Worm (Caenorhabditis elegans): ENCODE measurements around the gene F45H10.2.

F45H10.2 gene

DNA sequence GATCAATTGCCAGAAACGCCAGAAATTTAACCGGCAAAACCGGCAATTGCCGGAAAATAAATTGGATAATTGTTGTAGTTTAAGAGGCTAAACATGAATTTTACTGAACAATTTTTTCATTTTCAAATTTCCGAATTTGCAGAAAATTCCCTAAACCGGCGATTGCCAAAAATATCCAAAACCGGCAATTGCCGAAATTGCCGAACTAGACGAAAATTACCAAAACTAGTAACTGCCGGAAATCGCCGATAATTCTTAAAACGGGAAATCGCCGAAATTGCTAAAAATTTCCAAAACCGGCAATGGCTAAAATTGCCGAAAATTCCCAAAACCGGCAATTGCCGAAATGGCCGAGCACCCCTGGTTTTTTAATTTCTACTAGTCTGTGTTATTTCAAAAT lies 13.4 kb downstream of the F45H10.2 start:
- TF ChIP-seq egl-27 (tag; optimal IDR thresholded peaks at IDR 0.05) = no peak

DNA sequence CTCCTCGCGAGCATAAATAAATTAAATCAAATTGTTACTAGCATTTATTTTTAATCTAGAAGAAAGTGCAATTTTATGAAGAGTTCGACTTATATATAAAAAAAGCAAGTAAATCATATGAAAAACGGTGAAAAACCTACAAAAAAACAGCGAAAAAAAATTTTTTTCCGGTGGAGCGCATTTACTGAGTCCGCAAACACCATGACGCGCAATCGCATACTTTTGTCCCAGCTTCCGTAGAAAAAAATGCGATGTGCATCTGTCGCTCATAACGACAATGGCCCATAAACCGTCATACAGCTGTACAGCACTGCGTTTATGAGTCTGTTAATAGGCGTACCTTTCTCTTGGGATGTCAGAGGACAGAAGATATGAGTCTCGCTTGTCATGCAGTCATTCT lies 15.6 kb downstream of the F45H10.2 start:
- TF ChIP-seq egl-27 (tag; optimal IDR thresholded peaks at IDR 0.05) (no peak), nhr-77 (tag; optimal IDR thresholded peaks at IDR 0.05) (no peak), unc-62 (GFP tag; optimal IDR thresholded peaks at IDR 0.05) (no peak), mab-5 (tag; optimal IDR thresholded peaks at IDR 0.05) (no peak), lsy-2 (tag; optimal IDR thresholded peaks at IDR 0.05) (peak; percentile 46 to 71), peb-1 (tag; optimal IDR thresholded peaks at IDR 0.05) (no peak), nhr-21 (tag; optimal IDR thresholded peaks at IDR 0.05) (peak; percentile 2), lin-11 (tag; optimal IDR thresholded peaks at IDR 0.05) (no peak), mdl-1 (tag; optimal IDR thresholded peaks at IDR 0.05) (no peak), nhr-12 (tag; optimal IDR thresholded peaks at IDR 0.05) (no peak), nhr-129 (tag; optimal IDR thresholded peaks at IDR 0.05) (peak; percentile 24), snpc-4 (tag; optimal IDR thresholded peaks at IDR 0.05) (no peak), ztf-4 (tag; optimal IDR thresholded peaks at IDR 0.05) (no peak), ama-1 (optimal IDR thresholded peaks at IDR 0.05) (peak; percentile 5), dmd-4 (tag; optimal IDR thresholded peaks at IDR 0.05) (no peak), nhr-237 (tag; optimal IDR thresholded peaks at IDR 0.05) (no peak), ztf-11 (tag; optimal IDR thresholded peaks at IDR 0.05) (no peak), elt-3 (tag; optimal IDR thresholded peaks at IDR 0.05) (no peak), unc-39 (tag; optimal IDR thresholded peaks at IDR 0.05) (no peak), blmp-1 (tag; optimal IDR thresholded peaks at IDR 0.05; ENCODE audit: insufficient read depth) (no peak), crh-2 (tag; optimal IDR thresholded peaks at IDR 0.05) (peak; percentile 48), ZK546.5 (tag; optimal IDR thresholded peaks at IDR 0.05) (no peak), nhr-25 (tag; optimal IDR thresholded peaks at IDR 0.05) (peak; percentile 2), alr-1 (tag; optimal IDR thresholded peaks at IDR 0.05) (no peak), nhr-6 (tag; optimal IDR thresholded peaks at IDR 0.05) (no peak), aly-2 (tag; optimal IDR thresholded peaks at IDR 0.05) (no peak), elt-1 (tag; optimal IDR thresholded peaks at IDR 0.05) (no peak), F13H6.1 (tag; optimal IDR thresholded peaks at IDR 0.05) (peak; percentile 16), ceh-16 (tag; optimal IDR thresholded peaks at IDR 0.05) (no peak), zag-1 (tag; optimal IDR thresholded peaks at IDR 0.05) (no peak), gmeb-1 (tag; optimal IDR thresholded peaks at IDR 0.05) (peak; percentile 77), nhr-10 (tag; optimal IDR thresholded peaks at IDR 0.05) (no peak), sem-4 (tag; optimal IDR thresholded peaks at IDR 0.05) (no peak), fos-1 (tag; optimal IDR thresholded peaks at IDR 0.05) (no peak), ceh-82 (tag; optimal IDR thresholded peaks at IDR 0.05) (no peak), ztf-1 (GFP tag; conservative IDR thresholded peaks at IDR 0.05) (no peak), mbf-1 (tag; optimal IDR thresholded peaks at IDR 0.05) (no peak), nhr-23 (tag; optimal IDR thresholded peaks at IDR 0.05) (no peak), R02D3.7 (tag; optimal IDR thresholded peaks at IDR 0.05) (no peak), sma-9 (GFP tag; optimal IDR thresholded peaks at IDR 0.05) (peak; percentile 29), sma-9 (tag; optimal IDR thresholded peaks at IDR 0.05) (no peak), unc-55 (GFP tag; optimal IDR thresholded peaks at IDR 0.05) (peak; percentile 73), Y55F3AM.14 (GFP tag; optimal IDR thresholded peaks at IDR 0.05) (no peak), C34F6.9 (tag; optimal IDR thresholded peaks at IDR 0.05) (peak; percentile 73), sma-3 (GFP tag; optimal IDR thresholded peaks at IDR 0.05) (peak; percentile 44), lin-39 (tag; optimal IDR thresholded peaks at IDR 0.05) (no peak), skn-1 (tag; optimal IDR thresholded peaks at IDR 0.05) (no peak), nhr-11 (tag; optimal IDR thresholded peaks at IDR 0.05) (no peak), lin-13 (GFP tag; optimal IDR thresholded peaks at IDR 0.05) (peak; percentile 29)

Data from whole organism, L2 larva.